Worm (Caenorhabditis elegans): ENCODE results near the gene tag-307.

tag-307 gene

DNA sequence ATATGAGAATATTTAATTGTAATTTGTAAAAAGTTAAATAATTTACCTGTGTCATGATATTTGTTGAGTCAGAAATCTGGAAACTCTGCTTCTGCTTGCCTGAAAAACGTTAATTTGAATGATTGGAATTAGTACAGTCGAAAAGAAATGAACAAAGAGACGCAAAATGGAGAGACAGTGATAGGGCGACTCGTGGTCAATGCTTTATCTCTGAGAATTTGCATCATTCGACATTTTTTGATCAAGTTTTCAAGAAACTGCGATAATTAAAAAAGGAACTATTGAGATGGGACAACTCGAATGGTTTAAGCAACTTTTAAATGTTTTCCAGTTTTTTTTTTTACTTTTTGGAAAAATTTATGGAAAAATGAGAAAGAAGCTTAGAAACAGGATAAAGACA, 3.8 kb upstream of the tag-307 start, which contains the start of gene cuc-1:
Gene cuc-1, minus strand, starts transcription at position 101 of the 400 bp plus-strand sequence.
- no peak for TF ChIP-seq snpc-4 (tag; optimal IDR thresholded peaks at IDR 0.05)
- TF ChIP-seq elt-2 (tag; optimal IDR thresholded peaks at IDR 0.05): peak; percentile 31

DNA sequence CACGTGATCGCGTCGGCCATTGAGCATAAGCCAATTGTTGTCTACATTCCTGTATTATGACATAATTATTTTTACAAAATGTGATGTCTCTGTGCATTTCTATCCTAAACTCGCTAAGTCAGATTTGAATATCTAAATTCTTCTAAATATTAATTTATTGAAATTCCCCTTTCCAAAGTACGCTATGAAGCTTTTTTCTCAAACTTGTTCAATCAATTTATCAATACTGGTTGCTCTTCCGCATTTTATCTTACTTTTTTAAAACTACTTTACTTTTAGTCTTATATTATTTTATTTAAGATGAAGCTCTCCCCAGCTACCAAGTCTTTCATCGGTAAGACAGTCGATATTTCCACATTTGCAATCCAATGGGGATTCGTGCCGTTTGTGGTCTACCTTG, 2.3 kb upstream of the tag-307 start, which contains the start of gene tomm-7:
Gene tomm-7, plus strand, starts transcription at position 301 of the 400 bp plus-strand sequence.
- TF ChIP-seq unc-62 (GFP tag; optimal IDR thresholded peaks at IDR 0.05) (no peak), snpc-4 (tag; optimal IDR thresholded peaks at IDR 0.05) (no peak), egl-5 (tag; optimal IDR thresholded peaks at IDR 0.05) (no peak), pha-4 (tag; optimal IDR thresholded peaks at IDR 0.05) (no peak), elt-2 (tag; optimal IDR thresholded peaks at IDR 0.05) (no peak), eor-1 (tag; optimal IDR thresholded peaks at IDR 0.05) (no peak), nfya-1 (tag; optimal IDR thresholded peaks at IDR 0.05; ENCODE audit: insufficient read depth) (no peak), egl-27 (tag; optimal IDR thresholded peaks at IDR 0.05) (no peak), nhr-11 (tag; optimal IDR thresholded peaks at IDR 0.05) (no peak), mdl-1 (tag; optimal IDR thresholded peaks at IDR 0.05) (no peak), nhr-12 (tag; optimal IDR thresholded peaks at IDR 0.05) (no peak), fos-1 (tag; optimal IDR thresholded peaks at IDR 0.05) (no peak), nhr-77 (tag; optimal IDR thresholded peaks at IDR 0.05) (no peak), zag-1 (tag; optimal IDR thresholded peaks at IDR 0.05) (no peak), nhr-76 (tag; optimal IDR thresholded peaks at IDR 0.05) (no peak), ztf-4 (tag; optimal IDR thresholded peaks at IDR 0.05) (no peak), nhr-25 (tag; optimal IDR thresholded peaks at IDR 0.05) (no peak), nhr-28 (tag; optimal IDR thresholded peaks at IDR 0.05) (no peak), ceh-16 (tag; optimal IDR thresholded peaks at IDR 0.05) (no peak)

- peak; percentile 14 for TF ChIP-seq pha-4 (tag; optimal IDR thresholded peaks at IDR 0.05)
- TF ChIP-seq nhr-43 (tag; optimal IDR thresholded peaks at IDR 0.05; ENCODE audit: poor library complexity, severe bottlenecking): peak; percentile 55
- TF ChIP-seq daf-12 (tag; optimal IDR thresholded peaks at IDR 0.05): no peak
- TF ChIP-seq sea-2 (GFP tag; optimal IDR thresholded peaks at IDR 0.05): no peak
- no peak for TF ChIP-seq ztf-11 (tag; optimal IDR thresholded peaks at IDR 0.05)
- TF ChIP-seq ztf-4 (tag; optimal IDR thresholded peaks at IDR 0.05): no peak
- TF ChIP-seq egl-5 (tag; optimal IDR thresholded peaks at IDR 0.05): no peak
- peak; percentile 8 for TF ChIP-seq hmg-11 (tag; optimal IDR thresholded peaks at IDR 0.05)
- TF ChIP-seq lin-15B (tag; optimal IDR thresholded peaks at IDR 0.05): peak; percentile 18
- no peak for TF ChIP-seq egl-27 (tag; optimal IDR thresholded peaks at IDR 0.05)
- peak; percentile 5 for TF ChIP-seq nfya-1 (tag; optimal IDR thresholded peaks at IDR 0.05; ENCODE audit: insufficient read depth)
- no peak for TF ChIP-seq ceh-9 (tag; optimal IDR thresholded peaks at IDR 0.05)
- no peak for TF ChIP-seq nhr-76 (tag; optimal IDR thresholded peaks at IDR 0.05)
- no peak for TF ChIP-seq ceh-28 (tag; optimal IDR thresholded peaks at IDR 0.05)
- peak; percentile 4 for TF ChIP-seq elt-2 (tag; optimal IDR thresholded peaks at IDR 0.05)
These were observed 1.5 kb upstream of the tag-307 start, which contains the start of the genes coq-5 and ufm-1 for ce11 chrIII:7858407-7859029. Gene coq-5 (minus strand): TSS chrIII:7858457. Gene ufm-1 (plus strand): TSS chrIII:7858979.

ce11 chrIII:7855468-7855867, 1.6 kb downstream of the tag-307 start:
- no peak for TF ChIP-seq egl-5 (tag; optimal IDR thresholded peaks at IDR 0.05)
- no peak for TF ChIP-seq fkh-10 (GFP tag; optimal IDR thresholded peaks at IDR 0.05)
- TF ChIP-seq nhr-12 (tag; optimal IDR thresholded peaks at IDR 0.05): no peak
- no peak for TF ChIP-seq ceh-82 (tag; optimal IDR thresholded peaks at IDR 0.05)
- TF ChIP-seq fos-1 (tag; optimal IDR thresholded peaks at IDR 0.05): no peak
- no peak for TF ChIP-seq nfya-1 (tag; optimal IDR thresholded peaks at IDR 0.05; ENCODE audit: insufficient read depth)
- no peak for TF ChIP-seq nhr-67 (tag; optimal IDR thresholded peaks at IDR 0.05)
- no peak for TF ChIP-seq elt-1 (tag; optimal IDR thresholded peaks at IDR 0.05)
- TF ChIP-seq elt-2 (tag; optimal IDR thresholded peaks at IDR 0.05): no peak
- no peak for TF ChIP-seq ceh-9 (tag; optimal IDR thresholded peaks at IDR 0.05)
- no peak for TF ChIP-seq R02D3.7 (tag; optimal IDR thresholded peaks at IDR 0.05)
- no peak for TF ChIP-seq zag-1 (tag; optimal IDR thresholded peaks at IDR 0.05)
- TF ChIP-seq pqm-1 (tag; optimal IDR thresholded peaks at IDR 0.05): no peak
- TF ChIP-seq mdl-1 (tag; optimal IDR thresholded peaks at IDR 0.05): no peak
- no peak for TF ChIP-seq unc-39 (tag; optimal IDR thresholded peaks at IDR 0.05)
- no peak for TF ChIP-seq snpc-4 (tag; optimal IDR thresholded peaks at IDR 0.05)
